Worm (Caenorhabditis elegans): Measurements from ENCODE around the gene rnp-1.

Gene rnp-1

DNA sequence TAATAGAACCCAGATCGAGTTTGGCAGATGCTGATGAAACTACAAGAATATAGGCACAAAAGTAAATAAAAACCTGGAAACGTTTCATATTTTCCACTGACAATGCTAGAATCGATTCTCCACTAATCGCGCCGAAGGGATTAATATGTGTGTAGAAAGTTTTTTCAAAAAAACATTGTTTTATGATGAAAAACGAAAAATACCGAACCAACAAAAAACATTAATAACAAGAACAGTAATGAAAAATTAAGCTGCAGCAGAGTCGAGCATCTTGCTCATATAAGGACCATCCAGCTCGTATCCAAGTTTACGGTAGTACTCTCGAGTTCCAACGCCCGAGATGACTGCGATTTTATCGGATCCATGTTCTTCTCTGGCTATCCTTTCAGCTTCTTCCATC is 12.7 kb upstream of the rnp-1 start, which contains the start of gene clec-224:
Gene clec-224, minus strand, starts transcription at position 101 of the 400 bp plus-strand sequence.
- no peak for TF ChIP-seq ceh-82 (tag; optimal IDR thresholded peaks at IDR 0.05)
- TF ChIP-seq lsy-12 (tag; optimal IDR thresholded peaks at IDR 0.05) = no peak
- TF ChIP-seq mdl-1 (tag; optimal IDR thresholded peaks at IDR 0.05) = no peak
- TF ChIP-seq elt-1 (tag; optimal IDR thresholded peaks at IDR 0.05) = no peak
- TF ChIP-seq nfya-1 (tag; optimal IDR thresholded peaks at IDR 0.05; ENCODE audit: insufficient read depth) = no peak
- TF ChIP-seq ztf-11 (tag; optimal IDR thresholded peaks at IDR 0.05) = no peak
- no peak for TF ChIP-seq aly-2 (tag; optimal IDR thresholded peaks at IDR 0.05)
- TF ChIP-seq jun-1 (tag; optimal IDR thresholded peaks at IDR 0.05) = no peak
- TF ChIP-seq pha-4 (tag; optimal IDR thresholded peaks at IDR 0.05) = no peak

ce11 chrV:12181310-12181709 is 10.8 kb upstream of the rnp-1 start, which contains the start of gene elpc-3:
elpc-3 (minus strand) TSS chrV:12181410.
- TF ChIP-seq sea-2 (GFP tag; optimal IDR thresholded peaks at IDR 0.05) (no peak), pqm-1 (tag; optimal IDR thresholded peaks at IDR 0.05) (no peak), fos-1 (tag; optimal IDR thresholded peaks at IDR 0.05) (no peak), ama-1 (optimal IDR thresholded peaks at IDR 0.05) (no peak), lin-15B (tag; optimal IDR thresholded peaks at IDR 0.05) (no peak), R02D3.7 (tag; optimal IDR thresholded peaks at IDR 0.05) (no peak), elt-3 (tag; optimal IDR thresholded peaks at IDR 0.05) (no peak), unc-62 (GFP tag; optimal IDR thresholded peaks at IDR 0.05) (no peak), nhr-77 (tag; optimal IDR thresholded peaks at IDR 0.05) (no peak), aly-2 (tag; optimal IDR thresholded peaks at IDR 0.05) (no peak), unc-39 (tag; optimal IDR thresholded peaks at IDR 0.05) (no peak), daf-12 (tag; optimal IDR thresholded peaks at IDR 0.05) (no peak), zag-1 (tag; optimal IDR thresholded peaks at IDR 0.05) (no peak), pha-4 (tag; optimal IDR thresholded peaks at IDR 0.05) (no peak), nhr-11 (tag; optimal IDR thresholded peaks at IDR 0.05) (no peak), lsy-12 (tag; optimal IDR thresholded peaks at IDR 0.05) (no peak), hmg-11 (tag; optimal IDR thresholded peaks at IDR 0.05) (no peak), ceh-16 (tag; optimal IDR thresholded peaks at IDR 0.05) (no peak)

ce11 chrV:12183854-12184253 is 8.2 kb upstream of the rnp-1 start, which contains the start of gene usip-1:
usip-1 (minus strand) TSS chrV:12184194.
- TF ChIP-seq zag-1 (tag; optimal IDR thresholded peaks at IDR 0.05) (no peak), unc-39 (tag; optimal IDR thresholded peaks at IDR 0.05) (no peak), unc-62 (GFP tag; optimal IDR thresholded peaks at IDR 0.05) (no peak), lin-39 (tag; optimal IDR thresholded peaks at IDR 0.05) (no peak), nhr-23 (tag; optimal IDR thresholded peaks at IDR 0.05) (no peak), R02D3.7 (tag; optimal IDR thresholded peaks at IDR 0.05) (no peak), ceh-9 (tag; optimal IDR thresholded peaks at IDR 0.05) (no peak), fos-1 (tag; optimal IDR thresholded peaks at IDR 0.05) (no peak), ceh-28 (tag; optimal IDR thresholded peaks at IDR 0.05) (no peak), mdl-1 (tag; optimal IDR thresholded peaks at IDR 0.05) (no peak), fkh-10 (GFP tag; optimal IDR thresholded peaks at IDR 0.05) (no peak), daf-12 (tag; optimal IDR thresholded peaks at IDR 0.05) (no peak), jun-1 (tag; optimal IDR thresholded peaks at IDR 0.05) (no peak), sea-2 (GFP tag; optimal IDR thresholded peaks at IDR 0.05) (no peak), hmg-11 (tag; optimal IDR thresholded peaks at IDR 0.05) (no peak), ama-1 (optimal IDR thresholded peaks at IDR 0.05) (no peak), nhr-237 (tag; optimal IDR thresholded peaks at IDR 0.05) (no peak), pqm-1 (tag; optimal IDR thresholded peaks at IDR 0.05) (no peak)

DNA sequence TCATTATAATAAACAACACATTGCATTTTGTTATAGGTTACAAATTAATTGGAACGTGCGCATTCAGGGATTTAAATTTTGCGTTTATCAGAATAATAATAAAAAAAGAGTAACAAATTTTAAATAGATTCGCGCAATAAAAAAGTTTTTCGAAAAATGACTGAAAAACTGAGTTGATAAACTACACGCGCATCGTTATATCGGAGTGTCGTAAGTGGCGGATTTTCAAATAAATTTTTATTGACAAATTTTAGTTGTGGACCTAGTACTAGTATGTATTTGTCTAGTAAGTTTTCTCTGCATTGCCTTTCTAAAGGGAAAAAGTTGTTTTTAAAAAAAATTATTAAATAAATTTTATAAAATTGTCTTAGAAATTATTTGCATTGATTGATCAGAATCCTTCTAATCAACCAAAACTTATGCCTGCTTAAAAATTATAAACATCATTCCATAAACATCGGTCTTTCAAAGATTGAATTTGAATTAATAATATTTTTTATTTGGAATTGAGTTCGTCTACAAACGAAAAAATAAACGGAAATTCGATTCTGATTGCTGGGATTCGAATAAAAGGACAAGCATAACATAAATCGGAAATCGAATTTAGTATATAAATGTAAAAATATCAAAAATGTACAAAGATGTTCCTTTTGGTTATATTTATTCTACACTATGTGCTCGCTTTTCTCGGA is 7.6 kb upstream of the rnp-1 start, which contains the start of gene srd-4:
Gene srd-4, plus strand, starts transcription at position 642 of the 692 bp plus-strand sequence.
- TF ChIP-seq nhr-43 (tag; optimal IDR thresholded peaks at IDR 0.05; ENCODE audit: poor library complexity, severe bottlenecking) = no peak
- TF ChIP-seq lin-39 (tag; optimal IDR thresholded peaks at IDR 0.05) = no peak
- TF ChIP-seq lin-15B (tag; optimal IDR thresholded peaks at IDR 0.05) = peak; percentile 4
- peak; percentile 0 for TF ChIP-seq nhr-23 (tag; optimal IDR thresholded peaks at IDR 0.05)
- TF ChIP-seq nfya-1 (tag; optimal IDR thresholded peaks at IDR 0.05; ENCODE audit: insufficient read depth) = no peak

DNA sequence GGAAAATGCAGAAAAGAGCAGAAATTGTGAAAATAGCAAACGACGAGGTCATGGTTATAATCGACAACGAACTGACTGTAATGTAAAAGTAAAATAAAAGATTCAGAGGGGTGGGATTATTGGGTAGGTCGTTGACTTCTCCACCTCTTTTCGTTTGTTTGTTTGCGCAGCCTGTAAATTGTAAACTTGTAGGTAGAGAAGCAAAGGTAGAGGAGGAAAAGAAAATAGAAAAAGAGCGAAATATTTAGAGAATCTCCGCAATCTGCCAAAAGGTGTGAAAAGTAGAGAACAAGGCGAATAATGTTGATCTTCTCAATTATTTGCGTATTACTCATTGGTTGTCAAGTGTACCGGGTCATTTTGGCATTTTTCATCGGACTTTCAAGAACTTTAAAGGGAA is 4.7 kb upstream of the rnp-1 start, which contains the start of gene ZK863.8:
Gene ZK863.8, minus strand, starts transcription at position 173 of the 400 bp plus-strand sequence.
- TF ChIP-seq elt-1 (tag; optimal IDR thresholded peaks at IDR 0.05) (no peak), pha-4 (tag; optimal IDR thresholded peaks at IDR 0.05) (peak; percentile 91)

Data from whole organism, L3 larva.